Fruit fly (Drosophila melanogaster) whole organism, prepupa: ENCODE data around the gene CG33640.

Experiments
- CG10631 ChIP-seq: fragments of 200-800 bp; sonication (Bioruptor generic); optimal IDR thresholded peaks from 2 replicates; lab custom pipeline; 2016; ENCODE audit warnings: missing biosample characterization, missing genetic modification characterization
- CG11294 ChIP-seq: fragments of 200-800 bp; sonication (Bioruptor generic); IDR thresholded peaks from 2 replicates; pipeline ENCODE4 v1.3.6; 2022; ENCODE audit warnings: missing biosample characterization, missing genetic modification characterization
- CG15336 ChIP-seq: fragments of 200-800 bp; sonication (Bioruptor generic); IDR thresholded peaks from 2 replicates; pipeline ENCODE4 v1.3.6; 2022; ENCODE audit warnings: missing biosample characterization, missing genetic modification characterization
- CG6808 ChIP-seq: fragments of 200-800 bp; sonication (Bioruptor generic); optimal IDR thresholded peaks from 3 replicates; lab custom pipeline; 2017; ENCODE audit warnings: missing biosample characterization, missing genetic modification characterization, mild to moderate bottlenecking, moderate library complexity, missing genetic modification reagents
- Hr38 ChIP-seq: sonication (Bioruptor generic); optimal IDR thresholded peaks from 2 replicates; lab custom pipeline; 2016; ENCODE audit warnings: missing biosample characterization, missing genetic modification characterization
- Hr39 ChIP-seq: fragments of 200-800 bp; sonication (Bioruptor generic); optimal IDR thresholded peaks from 2 replicates; lab custom pipeline; 2016; ENCODE audit warnings: missing biosample characterization, missing genetic modification characterization
- Lpt ChIP-seq: fragments of 200-800 bp; sonication (Bioruptor generic); optimal IDR thresholded peaks from 3 replicates; lab custom pipeline; 2016; ENCODE audit warnings: missing biosample characterization, missing genetic modification characterization
- eg ChIP-seq: fragments of 200-800 bp; sonication (Bioruptor generic); IDR thresholded peaks from 3 replicates; pipeline ENCODE4 v1.3.6; 2022; ENCODE audit warnings: missing biosample characterization, missing genetic modification characterization
- esn ChIP-seq: fragments of 200-800 bp; sonication (Bioruptor generic); optimal IDR thresholded peaks from 2 replicates; lab custom pipeline; 2016; ENCODE audit warnings: missing biosample characterization, mild to moderate bottlenecking, missing genetic modification characterization, moderate library complexity
- spab ChIP-seq: fragments of 200-800 bp; sonication (Bioruptor generic); optimal IDR thresholded peaks from 2 replicates; lab custom pipeline; 2017; ENCODE audit warnings: missing biosample characterization, mild to moderate bottlenecking, missing genetic modification characterization, missing genetic modification reagents

DNA sequence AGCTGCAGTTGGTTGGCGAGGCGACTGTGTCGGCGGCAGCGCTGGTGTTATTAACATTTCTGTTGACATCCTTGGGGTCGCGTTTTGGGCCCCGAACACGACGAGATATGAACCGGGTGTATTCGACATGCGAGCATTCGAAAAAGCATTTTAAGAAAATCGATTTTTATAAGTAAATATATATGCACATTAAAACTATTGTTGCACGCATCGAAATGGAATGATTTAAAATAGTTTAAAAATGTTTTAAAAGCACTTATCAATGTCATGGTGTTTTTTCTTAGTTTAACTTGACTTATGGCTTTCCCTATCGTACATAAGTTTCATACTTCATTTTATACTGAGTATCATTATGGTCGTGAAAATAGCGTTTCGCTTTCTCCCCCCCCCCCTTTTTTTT, 5.8 kb upstream of the CG33640 start:
- TF ChIP-seq Hr39 = peak; percentile 7
- TF ChIP-seq Hr38 (GFP tag; lab: Kevin White, UChicago) = no peak
- no peak for TF ChIP-seq eg
- no peak for TF ChIP-seq spab
- no peak for TF ChIP-seq CG11294
- no peak for TF ChIP-seq Lpt
- no peak for TF ChIP-seq esn (GFP tag; lab: Kevin White, UChicago)
- TF ChIP-seq CG15336 (GFP tag; lab: Robert Waterston, UW) = no peak
- TF ChIP-seq CG6808 (GFP tag; lab: Kevin White, UChicago) = no peak
- no peak for TF ChIP-seq CG10631 (GFP tag; lab: Kevin White, UChicago)
